Worm (Caenorhabditis elegans) whole organism, midembryonic: ENCODE data around the gene srz-64.
"Not testable (repeated sequence)": the region's sequence is repeated elsewhere in the genome, so short reads cannot be mapped to it uniquely, and the experiment has no call there.

ENCODE experiments used
- cog-1 ChIP-seq: sonication (generic microtip); optimal IDR thresholded peaks from 2 replicates; lab custom pipeline; 2016; ENCODE audit warnings: missing genetic modification characterization, missing compliant biosample characterization
- flt-1 ChIP-seq: fragments of 200-800 bp; sonication (Bioruptor generic); IDR thresholded peaks from 2 replicates; pipeline ENCODE4 v1.3.6; 2022; ENCODE audit warnings: missing genetic modification characterization, missing compliant biosample characterization
- klf-2 ChIP-seq: fragments of 200-800 bp; sonication (Bioruptor generic); conservative IDR thresholded peaks from 2 replicates; pipeline ENCODE4 v1.3.6; 2022; ENCODE audit warnings: missing genetic modification reagents, missing genetic modification characterization, missing compliant biosample characterization
- ref-1 ChIP-seq: fragments of 200-800 bp; sonication (Bioruptor generic); conservative IDR thresholded peaks from 2 replicates; pipeline ENCODE4 v1.3.6; 2022; ENCODE audit warnings: missing genetic modification reagents, missing genetic modification characterization, missing compliant biosample characterization
- ztf-23 ChIP-seq: fragments of 200-800 bp; sonication (Bioruptor generic); IDR thresholded peaks from 2 replicates; pipeline ENCODE4 v1.3.6; 2022; ENCODE audit warnings: missing genetic modification reagents, missing genetic modification characterization, missing compliant biosample characterization
- ztf-29 ChIP-seq: fragments of 200-800 bp; sonication (Bioruptor generic); IDR thresholded peaks from 2 replicates; pipeline ENCODE4 v1.3.6; 2022; ENCODE audit warnings: missing genetic modification reagents, missing genetic modification characterization, missing compliant biosample characterization

DNA sequence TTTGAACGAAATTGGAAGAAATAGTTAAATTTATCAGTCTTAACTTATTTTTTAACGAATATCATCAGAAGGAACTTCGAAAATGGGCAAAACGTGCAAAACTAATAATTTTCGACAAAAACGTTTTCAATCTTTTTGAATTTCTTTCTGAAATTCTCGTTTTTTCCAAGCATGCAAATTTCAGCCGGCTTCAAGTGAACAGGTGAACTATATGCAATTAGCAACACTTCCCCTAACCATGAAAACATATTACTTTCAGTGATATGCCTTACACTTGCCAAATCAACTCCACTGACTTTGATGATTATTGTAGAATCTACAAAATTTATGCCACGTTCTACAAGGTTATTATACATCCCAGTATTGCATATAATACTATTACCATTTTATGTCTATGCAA lies 14.7 kb downstream of the srz-64 start, which contains the start of gene srz-63:
- not testable (repeated sequence) for TF ChIP-seq flt-1 (GFP tag; lab: Robert Waterston, UW); ztf-23 (GFP tag; lab: Robert Waterston, UW); cog-1 (tag; lab: Kevin White, UChicago); ref-1; klf-2 (GFP tag; lab: Robert Waterston, UW); ztf-29
